Worm (Caenorhabditis elegans) whole organism, young adult: ENCODE measurements around the gene C29F9.2.

Experiments
- Y79H2A.3 ChIP-seq: fragments of 200-800 bp; sonication (Bioruptor generic); conservative IDR thresholded peaks from 2 replicates; pipeline ENCODE4 v1.3.6; 2022; ENCODE audit warnings: missing genetic modification reagents, missing genetic modification characterization, missing compliant biosample characterization
- ama-1 ChIP-seq, 3 experiments: fragments of 150-350 bp in 1 of 3; sonication (generic microtip) in 2 of 3; optimal IDR thresholded peaks; 2 replicates each; lab custom pipeline; 2014 to 2018; ENCODE audit warnings: missing biosample characterization in 2 of 3, missing genetic modification characterization in 2 of 3, missing genetic modification reagents in 2 of 3
- die-1 ChIP-seq: sonication (generic microtip); optimal IDR thresholded peaks from 2 replicates; lab custom pipeline; 2016; ENCODE audit warnings: missing genotype, mild to moderate bottlenecking, missing genetic modification characterization, missing compliant biosample characterization
- him-1 ChIP-seq: sonication (generic microtip); optimal IDR thresholded peaks from 2 replicates; lab custom pipeline; 2016; ENCODE audit warnings: missing genotype, missing genetic modification reagents, missing genetic modification characterization, missing compliant biosample characterization
- madf-3 ChIP-seq: fragments of 200-800 bp; sonication (Bioruptor generic); IDR thresholded peaks from 2 replicates; pipeline ENCODE4 v1.3.6; 2022; ENCODE audit warnings: missing genetic modification reagents, missing genetic modification characterization, missing compliant biosample characterization
- nfya-1 ChIP-seq: sonication (generic microtip); optimal IDR thresholded peaks from 2 replicates; lab custom pipeline; 2017; ENCODE audit warnings: antibody characterized with exemption, missing compliant biosample characterization, missing genetic modification characterization, borderline replicate concordance; ENCODE audit not compliant: insufficient read depth

DNA sequence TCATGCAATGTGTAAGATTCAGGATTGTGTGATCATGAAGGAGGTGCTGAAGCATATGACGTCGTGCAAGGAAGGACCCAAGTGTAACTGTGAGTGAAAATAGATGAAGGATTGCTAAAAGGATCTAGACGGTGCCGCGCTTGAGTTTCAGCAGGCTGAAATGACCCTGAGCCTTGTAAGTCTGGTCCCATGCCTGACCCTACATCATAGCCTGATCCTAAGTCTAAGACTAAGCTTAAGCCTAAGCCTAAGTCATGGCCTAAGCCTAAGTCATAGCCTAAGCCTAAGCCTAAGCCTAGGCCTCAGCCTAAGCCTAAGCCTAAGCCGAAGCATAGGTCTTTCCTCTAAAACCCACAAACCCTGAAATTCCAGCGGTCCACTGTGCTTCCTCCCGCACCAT lies 12.9 kb upstream of the C29F9.2 start:
- TF ChIP-seq him-1 (tag; lab: Kevin White, UChicago), result no peak
- TF ChIP-seq die-1 (tag; lab: Kevin White, UChicago), result no peak
- TF ChIP-seq ama-1 (optimal IDR thresholded peaks at IDR 0.05; lab: Kevin White, UChicago), result no peak
- no peak for TF ChIP-seq ama-1 (GFP tag; optimal IDR thresholded peaks at IDR 0.05; lab: Kevin White, UChicago)
- TF ChIP-seq nfya-1, result no peak
- no peak for TF ChIP-seq Y79H2A.3
- no peak for TF ChIP-seq madf-3 (GFP tag; lab: Robert Waterston, UW)
